ENCODE assay signal across 3 worm cellular contexts in genomic region chrIV:670455-670854, ce11.
TF ChIP-seq lines count a peak whose summit lies in the region.

TSS of gene K11H12.11 (minus strand) at chrIV:670555.

TF ChIP-seq in whole organism, L1 larva, 84 proteins besides CTCF, POLR2A, EP300 and RAD21:
- TF ChIP-seq efl-1 (optimal IDR thresholded peaks at IDR 0.05; lab: Kevin White, UChicago) (no peak), efl-1 (GFP tag; optimal IDR thresholded peaks at IDR 0.05 in 1 of 2; lab: Kevin White, UChicago) (peak in 1 of 2 experiments; percentile 35), nhr-12 (tag; optimal IDR thresholded peaks at IDR 0.05; lab: Kevin White, UChicago) (no peak), nhr-85 (tag; lab: Kevin White, UChicago) (peak; percentile 6)
TF ChIP-seq in whole organism, L1 larva: peak in this region for 2.

TF ChIP-seq in whole organism, L2 larva, 48 proteins besides CTCF, POLR2A, EP300 and RAD21:
- TF ChIP-seq fos-1 (tag; optimal IDR thresholded peaks at IDR 0.05; lab: Kevin White, UChicago) = peak; percentile 2
- TF ChIP-seq elt-3 (tag; optimal IDR thresholded peaks at IDR 0.05; lab: Kevin White, UChicago) = no peak

TF ChIP-seq in whole organism, L4 larva, 104 proteins besides CTCF, POLR2A, EP300 and RAD21:
- no peak for TF ChIP-seq zfp-3 (GFP tag; conservative IDR thresholded peaks at IDR 0.05; lab: Robert Waterston, UW)
- TF ChIP-seq nhr-25 (tag; optimal IDR thresholded peaks at IDR 0.05; lab: Kevin White, UChicago; ENCODE audit: borderline replicate concordance, insufficient read depth) = no peak
- no peak for TF ChIP-seq daf-16 (GFP tag; optimal IDR thresholded peaks at IDR 0.05; lab: Kevin White, UChicago)
- peak; percentile 38 for TF ChIP-seq daf-16 (tag; optimal IDR thresholded peaks at IDR 0.05; lab: Kevin White, UChicago)
- no peak for TF ChIP-seq ceh-62 (tag; optimal IDR thresholded peaks at IDR 0.05; lab: Kevin White, UChicago)
